Worm (Caenorhabditis elegans) whole organism, L3 larva: ENCODE results near the gene mrg-1.

Experiments used
- nhr-237 ChIP-seq: fragments of 150-350 bp; optimal IDR thresholded peaks from 2 replicates; lab custom pipeline; 2014; ENCODE audit warnings: missing biosample characterization, missing genetic modification characterization
- nhr-77 ChIP-seq: fragments of 150-350 bp; optimal IDR thresholded peaks from 2 replicates; lab custom pipeline; 2014; ENCODE audit warnings: missing biosample characterization, missing genetic modification characterization
- ztf-11 ChIP-seq: fragments of 150-350 bp; optimal IDR thresholded peaks from 2 replicates; lab custom pipeline; 2014; ENCODE audit warnings: missing biosample characterization, missing genetic modification characterization

DNA sequence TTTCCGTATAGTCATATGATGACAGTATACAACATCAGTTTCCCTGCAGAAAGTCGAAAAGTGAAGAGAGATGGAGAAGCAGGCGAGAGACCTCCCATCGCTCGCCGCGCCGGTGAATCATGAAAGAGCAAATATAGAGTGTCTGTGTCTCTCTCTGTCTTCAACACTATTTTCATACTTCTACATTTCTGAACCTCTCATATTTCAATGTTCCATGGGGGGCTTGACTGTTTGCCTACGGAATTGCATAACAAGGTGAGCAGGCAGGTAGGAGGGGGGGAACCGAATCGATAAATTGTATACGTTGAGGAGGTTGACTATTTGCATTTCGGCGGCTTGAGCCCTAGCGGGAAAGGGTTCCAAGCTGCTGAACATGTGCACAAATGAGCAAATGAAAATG, 45.4 kb upstream of the mrg-1 start:
- TF ChIP-seq nhr-77 (tag; lab: Kevin White, UChicago) (no peak), nhr-237 (tag; lab: Kevin White, UChicago) (no peak), ztf-11 (tag; lab: Kevin White, UChicago) (no peak)
